Fruit fly (Drosophila melanogaster) whole organism, embryonic: ENCODE results near the gene CG10214.

Experiments used
- Antp ChIP-seq: fragments of 200-800 bp; sonication (Bioruptor generic); optimal IDR thresholded peaks from 3 replicates; lab custom pipeline; 2016; ENCODE audit warnings: missing biosample characterization, missing genetic modification characterization
- Blimp-1 ChIP-seq: fragments of 200-800 bp; sonication (Bioruptor generic); optimal IDR thresholded peaks from 3 replicates; lab custom pipeline; 2018; ENCODE audit warnings: missing biosample characterization, missing genetic modification characterization, mild to moderate bottlenecking, moderate library complexity, missing genetic modification reagents
- CG10462 ChIP-seq: fragments of 200-800 bp; sonication (Bioruptor generic); optimal IDR thresholded peaks from 2 replicates; lab custom pipeline; 2016; ENCODE audit warnings: missing biosample characterization, missing genetic modification characterization
- CG11093 ChIP-seq: fragments of 200-800 bp; sonication (Bioruptor generic); IDR thresholded peaks from 3 replicates; pipeline ENCODE4 v1.3.6; 2022; ENCODE audit warnings: missing biosample characterization, missing genetic modification characterization
- CG11504 ChIP-seq: fragments of 200-800 bp; sonication (Bioruptor generic); optimal IDR thresholded peaks from 3 replicates; lab custom pipeline; 2019; ENCODE audit warnings: missing biosample characterization, mild to moderate bottlenecking, missing genetic modification characterization, moderate library complexity
- CG12769 ChIP-seq: fragments of 200-800 bp; sonication (Bioruptor generic); optimal IDR thresholded peaks from 2 replicates; lab custom pipeline; 2019; ENCODE audit warnings: missing biosample characterization, mild to moderate bottlenecking, missing genetic modification characterization, moderate library complexity
- CG14050 ChIP-seq: fragments of 200-800 bp; sonication (Bioruptor generic); IDR thresholded peaks from 3 replicates; pipeline ENCODE4 v1.3.6; 2022; ENCODE audit warnings: missing biosample characterization, missing genetic modification characterization
- CG15601 ChIP-seq: fragments of 200-800 bp; sonication (Bioruptor generic); optimal IDR thresholded peaks from 3 replicates; lab custom pipeline; 2019; ENCODE audit warnings: missing biosample characterization, mild to moderate bottlenecking, missing genetic modification characterization, moderate library complexity
- CG17568 ChIP-seq: fragments of 200-800 bp; sonication (Bioruptor generic); optimal IDR thresholded peaks from 2 replicates; lab custom pipeline; 2018; ENCODE audit warnings: missing biosample characterization, mild to moderate bottlenecking, missing genetic modification characterization, moderate library complexity
- CG2199 ChIP-seq: fragments of 200-800 bp; sonication (Bioruptor generic); IDR thresholded peaks from 3 replicates; pipeline ENCODE4 v1.3.6; 2022; ENCODE audit warnings: missing biosample characterization, missing genetic modification characterization
- CG3281 ChIP-seq: fragments of 200-800 bp; sonication (Bioruptor generic); optimal IDR thresholded peaks from 3 replicates; lab custom pipeline; 2017; ENCODE audit warnings: missing biosample characterization, mild to moderate bottlenecking, missing genetic modification characterization
- CG6654 ChIP-seq: fragments of 200-800 bp; sonication (Bioruptor generic); optimal IDR thresholded peaks from 2 replicates; lab custom pipeline; 2017; ENCODE audit warnings: missing biosample characterization, mild to moderate bottlenecking, missing genetic modification characterization
- CG6683 ChIP-seq: fragments of 200-800 bp; sonication (Bioruptor generic); optimal IDR thresholded peaks from 2 replicates; lab custom pipeline; 2017; ENCODE audit warnings: missing biosample characterization, mild to moderate bottlenecking, missing genetic modification characterization, missing genetic modification reagents
- CG6854 ChIP-seq: fragments of 200-800 bp; sonication (Bioruptor generic); optimal IDR thresholded peaks from 3 replicates; lab custom pipeline; 2017; ENCODE audit warnings: missing biosample characterization, mild to moderate bottlenecking, missing genetic modification characterization
- CG7987 ChIP-seq: fragments of 200-800 bp; sonication (Bioruptor generic); optimal IDR thresholded peaks from 2 replicates; lab custom pipeline; 2018; ENCODE audit warnings: missing biosample characterization, mild to moderate bottlenecking, missing genetic modification characterization, moderate library complexity
- CG8359 ChIP-seq: fragments of 200-800 bp; sonication (Bioruptor generic); optimal IDR thresholded peaks from 2 replicates; lab custom pipeline; 2017; ENCODE audit warnings: missing biosample characterization, mild to moderate bottlenecking, missing genetic modification characterization, borderline replicate concordance
- CG8388 ChIP-seq: fragments of 200-800 bp; sonication (Bioruptor generic); optimal IDR thresholded peaks from 2 replicates; lab custom pipeline; 2019; ENCODE audit warnings: missing biosample characterization, mild to moderate bottlenecking, missing genetic modification characterization, moderate library complexity
- Dek ChIP-seq: fragments of 200-800 bp; sonication (Bioruptor generic); optimal IDR thresholded peaks from 3 replicates; lab custom pipeline; 2019; ENCODE audit warnings: missing biosample characterization, mild to moderate bottlenecking, missing genetic modification characterization, moderate library complexity
- Drgx ChIP-seq: fragments of 200-800 bp; sonication (Bioruptor generic); IDR thresholded peaks from 2 replicates; pipeline ENCODE4 v1.3.6; 2022; ENCODE audit warnings: missing biosample characterization, missing genetic modification characterization
- Elba2 ChIP-seq: fragments of 200-800 bp; sonication (Bioruptor generic); optimal IDR thresholded peaks from 3 replicates; lab custom pipeline; 2016; ENCODE audit warnings: missing biosample characterization, missing genetic modification characterization
- HLHmδ ChIP-seq: fragments of 200-800 bp; sonication (Bioruptor generic); optimal IDR thresholded peaks from 2 replicates; lab custom pipeline; 2018; ENCODE audit warnings: missing biosample characterization, mild to moderate bottlenecking, missing genetic modification characterization, moderate library complexity
- Med ChIP-seq: fragments of 200-800 bp; sonication (Bioruptor generic); peaks from one replicate; lab custom pipeline; 2016; ENCODE audit warnings: missing biosample characterization, missing genetic modification characterization, mild to moderate bottlenecking, inconsistent platforms, moderate library complexity
- Nf-YB ChIP-seq: fragments of 200-800 bp; sonication (Bioruptor generic); optimal IDR thresholded peaks from 3 replicates; lab custom pipeline; 2019; ENCODE audit warnings: missing biosample characterization, mild to moderate bottlenecking, missing genetic modification characterization, moderate library complexity
- Nf-YC ChIP-seq: fragments of 200-800 bp; optimal IDR thresholded peaks from 3 replicates; lab custom pipeline; 2019; ENCODE audit warnings: missing biosample characterization, mild to moderate bottlenecking, missing genetic modification characterization, moderate library complexity
- PHDP ChIP-seq: fragments of 200-800 bp; sonication (Bioruptor generic); optimal IDR thresholded peaks from 3 replicates; lab custom pipeline; 2018; ENCODE audit warnings: missing biosample characterization, mild to moderate bottlenecking, missing genetic modification characterization, moderate library complexity
- Pdp1 ChIP-seq, 2 experiments: fragments of 200-800 bp; sonication (Bioruptor generic); optimal IDR thresholded peaks; 3 replicates each; lab custom pipeline; 2016; ENCODE audit warnings: missing biosample characterization in 2 of 2, missing genetic modification characterization in 2 of 2, mild to moderate bottlenecking in 1 of 2, moderate library complexity in 1 of 2
- Rx ChIP-seq: fragments of 200-800 bp; sonication (Bioruptor generic); IDR thresholded peaks from 2 replicates; pipeline ENCODE4 v1.3.6; 2022; ENCODE audit warnings: missing biosample characterization, missing genetic modification characterization
- Ssrp ChIP-seq: fragments of 200-800 bp; sonication (Bioruptor generic); optimal IDR thresholded peaks from 2 replicates; lab custom pipeline; 2018; ENCODE audit warnings: missing biosample characterization, mild to moderate bottlenecking, missing genetic modification characterization, moderate library complexity
- ara ChIP-seq: fragments of 200-800 bp; sonication (Bioruptor generic); IDR thresholded peaks from 2 replicates; pipeline ENCODE4 v1.3.6; 2022; ENCODE audit warnings: missing biosample characterization, missing genetic modification characterization
- ash1 ChIP-seq: fragments of 200-800 bp; sonication (Bioruptor generic); optimal IDR thresholded peaks from 2 replicates; lab custom pipeline; 2018; ENCODE audit warnings: missing biosample characterization, mild to moderate bottlenecking, missing genetic modification characterization
- az2 ChIP-seq: fragments of 200-800 bp; sonication (Bioruptor generic); optimal IDR thresholded peaks from 3 replicates; lab custom pipeline; 2016; ENCODE audit warnings: missing biosample characterization, missing genetic modification characterization
- eve ChIP-seq, 2 experiments: fragments of >200 bp; optimal IDR thresholded peaks; 2 replicates each; lab custom pipeline; 2017; ENCODE audit warnings: missing biosample characterization in 2 of 2, missing genetic modification characterization in 2 of 2
- fd64A ChIP-seq: fragments of 200-800 bp; sonication (Bioruptor generic); optimal IDR thresholded peaks from 3 replicates; lab custom pipeline; 2018; ENCODE audit warnings: missing biosample characterization, mild to moderate bottlenecking, missing genetic modification characterization
- gce ChIP-seq: fragments of 200-800 bp; sonication (Bioruptor generic); IDR thresholded peaks from 3 replicates; pipeline ENCODE4 v1.3.6; 2022; ENCODE audit warnings: missing biosample characterization, missing genetic modification characterization
- grn ChIP-seq: fragments of 200-800 bp; sonication (Bioruptor generic); optimal IDR thresholded peaks from 3 replicates; lab custom pipeline; 2017; ENCODE audit warnings: missing biosample characterization, missing genetic modification characterization
- hkb ChIP-seq, 2 experiments: fragments of 200-800 bp in 1 of 2; fragments of >200 bp in 1 of 2; sonication (Bioruptor generic) in 1 of 2; IDR thresholded peaks in 1 of 2; optimal IDR thresholded peaks in 1 of 2; 2 replicates each; pipeline versions ENCODE4 v1.3.6 to Lab custom; 2017 to 2022; ENCODE audit warnings: missing biosample characterization in 1 of 2, missing genetic modification characterization in 1 of 2
- insv ChIP-seq, 2 experiments: fragments of 200-800 bp; sonication (Bioruptor generic); optimal IDR thresholded peaks; 3 replicates each; lab custom pipeline; 2016 to 2018; ENCODE audit warnings: missing biosample characterization in 2 of 2, missing genetic modification characterization in 2 of 2
- ken ChIP-seq: fragments of 200-800 bp; sonication (Bioruptor generic); IDR thresholded peaks from 3 replicates; pipeline ENCODE4 v1.3.6; 2022; ENCODE audit warnings: missing biosample characterization, missing genetic modification characterization
- nom ChIP-seq: fragments of 200-800 bp; sonication (Bioruptor generic); optimal IDR thresholded peaks from 2 replicates; lab custom pipeline; 2017; ENCODE audit warnings: missing biosample characterization, missing genetic modification characterization, mild to moderate bottlenecking, moderate library complexity, missing genetic modification reagents
- otp ChIP-seq: fragments of 200-800 bp; sonication (Bioruptor generic); IDR thresholded peaks from 3 replicates; pipeline ENCODE4, ENCODE4 v1.3.6; 2022; ENCODE audit warnings: missing biosample characterization, missing genetic modification characterization
- pfk ChIP-seq: fragments of 200-800 bp; sonication (Bioruptor generic); optimal IDR thresholded peaks from 2 replicates; lab custom pipeline; 2018; ENCODE audit warnings: missing biosample characterization, mild to moderate bottlenecking, missing genetic modification characterization, moderate library complexity
- phol ChIP-seq: fragments of 200-800 bp; sonication (Bioruptor generic); optimal IDR thresholded peaks from 3 replicates; lab custom pipeline; 2018; ENCODE audit warnings: missing biosample characterization, mild to moderate bottlenecking, missing genetic modification characterization, moderate library complexity
- sens ChIP-seq: fragments of 200-800 bp; sonication (Bioruptor generic); peaks from one replicate; lab custom pipeline; 2016; ENCODE audit warnings: missing biosample characterization, missing genetic modification characterization
- sna ChIP-seq: fragments of 200-800 bp; sonication (Bioruptor generic); IDR thresholded peaks from 2 replicates; pipeline ENCODE4 v1.3.6; 2022; ENCODE audit warnings: missing biosample characterization, missing genetic modification characterization; ENCODE audit not compliant: partially characterized antibody
- sr ChIP-seq: fragments of 200-800 bp; sonication (Bioruptor generic); IDR thresholded peaks from 3 replicates; pipeline ENCODE4 v1.3.6; 2022; ENCODE audit warnings: missing biosample characterization, missing genetic modification characterization
- tup ChIP-seq: fragments of 200-800 bp; sonication (Bioruptor generic); optimal IDR thresholded peaks from 2 replicates; lab custom pipeline; 2016; ENCODE audit warnings: missing biosample characterization, mild to moderate bottlenecking, missing genetic modification characterization, moderate library complexity

The CG10214 gene

DNA sequence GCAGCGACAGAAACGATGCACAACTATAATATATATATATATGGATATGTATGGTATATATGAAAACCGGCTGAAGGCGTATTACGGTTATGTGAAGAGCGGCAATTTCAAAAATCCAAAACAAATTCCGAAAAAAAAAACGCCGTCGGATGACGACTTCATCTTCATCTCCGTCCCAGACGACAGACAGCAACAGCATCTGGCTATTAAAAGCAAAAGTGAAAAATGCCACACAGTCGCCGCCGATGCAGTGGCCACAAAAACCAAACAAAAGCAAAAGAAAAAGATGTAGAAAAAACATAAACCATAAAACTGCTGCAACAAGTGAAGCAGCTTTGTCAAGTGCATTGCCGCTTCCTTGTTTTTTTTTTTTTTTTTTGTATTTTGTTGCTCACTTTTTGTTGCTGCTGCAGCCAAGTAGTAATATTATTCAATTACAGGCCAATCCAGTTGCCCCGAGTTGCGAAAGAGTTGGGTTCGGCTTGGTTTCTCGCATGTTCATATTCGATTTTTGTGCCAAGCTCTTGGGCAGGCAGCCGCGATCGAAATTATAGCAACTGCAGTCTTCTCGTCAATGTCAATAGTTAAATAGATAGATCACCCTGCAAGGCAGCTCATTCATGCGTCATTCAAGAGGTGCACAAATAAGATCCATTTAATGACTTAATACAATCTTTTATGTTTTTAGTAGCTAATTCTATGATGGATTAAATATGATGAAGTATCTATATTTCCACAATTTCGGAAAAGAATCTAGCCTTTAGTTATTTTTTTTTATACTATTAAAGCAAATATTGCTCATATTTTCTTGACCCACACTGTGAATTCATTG, 32.5 kb downstream of the CG10214 start (continued):
- TF ChIP-seq Ssrp (tag; lab: Kevin White, UChicago), result peak; percentile 30
- TF ChIP-seq CG11504 (tag; lab: Kevin White, UChicago), result peak; percentile 28
- no peak for TF ChIP-seq fd64A
- peak; percentile 67 for TF ChIP-seq Drgx
- no peak for TF ChIP-seq Nf-YC (tag; lab: Kevin White, UChicago)
- no peak for TF ChIP-seq CG11093 (GFP tag; lab: Robert Waterston, UW)
- TF ChIP-seq CG15601 (tag; lab: Kevin White, UChicago), result no peak
- no peak for TF ChIP-seq grn (GFP tag; lab: Kevin White, UChicago)
- no peak for TF ChIP-seq CG8388 (GFP tag; lab: Kevin White, UChicago)
- peak; percentile 75 for TF ChIP-seq sens (GFP tag; lab: Kevin White, UChicago)
- peak; percentile 92 for TF ChIP-seq Blimp-1
- TF ChIP-seq eve (GFP tag; optimal IDR thresholded peaks at IDR 0.05; lab: Kevin White, UChicago), result peak in 1 of 2 experiments; percentile 81
- TF ChIP-seq, all 482 proteins: peak for 42

dm6 chr3R:23733771-23734170, 33.5 kb downstream of the CG10214 start:
- TF ChIP-seq tup, result no peak
- peak; percentile 16 for TF ChIP-seq CG8359 (GFP tag; lab: Kevin White, UChicago)
- TF ChIP-seq nom (GFP tag; lab: Kevin White, UChicago), result no peak
- TF ChIP-seq Antp, result no peak
- TF ChIP-seq CG17568, result no peak
- TF ChIP-seq insv (GFP tag; optimal IDR thresholded peaks at IDR 0.05; lab: Kevin White, UChicago), result peak in 1 of 2 experiments; percentile 54
- 0 out of 3 replicates have a peak, but pooled peaks have one; percentile 22 for TF ChIP-seq CG2199
- peak; percentile 32; the same call in 1 of the 3 replicates for TF ChIP-seq gce (GFP tag; lab: Robert Waterston, UW)
- TF ChIP-seq CG10462 (GFP tag; lab: Kevin White, UChicago), result no peak
- no peak for TF ChIP-seq Dek (tag; lab: Kevin White, UChicago)
- TF ChIP-seq CG6854 (GFP tag; lab: Kevin White, UChicago), result no peak
- TF ChIP-seq Elba2 (GFP tag; lab: Kevin White, UChicago), result peak; percentile 51
- no peak for TF ChIP-seq sna (GFP tag; lab: Robert Waterston, UW)
- TF ChIP-seq Pdp1 (GFP tag; optimal IDR thresholded peaks at IDR 0.05; lab: Kevin White, UChicago), result peak in 1 of 2 experiments; percentile 91
- no peak for TF ChIP-seq sr
- TF ChIP-seq Med (GFP tag; lab: Kevin White, UChicago), result peak; percentile 18
- TF ChIP-seq phol (tag; lab: Kevin White, UChicago), result no peak
- peak; percentile 68 for TF ChIP-seq Blimp-1
- TF ChIP-seq CG12769 (tag; lab: Kevin White, UChicago), result peak; percentile 24
- no peak for TF ChIP-seq ara (GFP tag; lab: Robert Waterston, UW)
- no peak for TF ChIP-seq Rx (GFP tag; lab: Robert Waterston, UW)
- no peak for TF ChIP-seq CG7987 (GFP tag; lab: Kevin White, UChicago)

DNA sequence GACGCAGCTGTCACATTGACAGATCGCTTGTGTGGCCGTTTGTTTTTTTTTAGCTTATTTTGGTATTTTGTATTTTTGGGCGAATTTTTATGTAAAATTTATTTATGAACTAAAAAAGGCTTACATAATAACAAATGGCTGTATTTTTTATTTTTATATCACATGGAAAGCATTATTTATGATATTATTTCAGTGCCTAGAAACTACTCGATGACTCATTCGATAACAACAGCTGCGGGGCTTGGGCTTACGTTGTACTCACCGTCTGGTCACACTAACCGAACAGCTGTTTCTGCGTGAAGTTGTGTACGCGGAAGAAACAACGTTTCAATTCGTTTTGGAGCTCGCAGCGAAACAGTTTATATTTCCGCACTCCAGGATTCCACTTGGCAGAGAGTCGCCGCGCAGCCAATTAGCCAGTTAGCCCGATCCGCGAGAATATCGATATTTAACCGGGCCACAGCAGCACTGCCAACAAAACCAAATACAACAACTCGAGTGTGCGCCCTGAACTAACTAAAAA, 34.2 kb downstream of the CG10214 start, which contains the start of the genes Hmgcr and Rpn9:
Gene Hmgcr (plus strand): TSS at position 335 of the 523 bp plus-strand sequence.
Gene Rpn9 (minus strand): TSS at position 473 of the 523 bp plus-strand sequence.
- TF ChIP-seq hkb (optimal IDR thresholded peaks at IDR 0.05; lab: Kevin White, UChicago) (peak; percentile 89), hkb (GFP tag; IDR thresholded peaks at IDR 0.05; lab: Robert Waterston, UW) (no peak), ken (GFP tag; lab: Robert Waterston, UW) (no peak), phol (tag; lab: Kevin White, UChicago) (peak; percentile 65), pfk (peak; percentile 8), CG6654 (no peak), Nf-YB (GFP tag; lab: Kevin White, UChicago) (peak; percentile 27), HLHmδ (peak; percentile 72), PHDP (tag; lab: Kevin White, UChicago) (peak; percentile 47), CG14050 (GFP tag; lab: Robert Waterston, UW) (no peak), CG6683 (GFP tag; lab: Kevin White, UChicago) (no peak), otp (GFP tag; lab: Robert Waterston, UW) (no peak), ash1 (GFP tag; lab: Kevin White, UChicago) (no peak), az2 (GFP tag; lab: Kevin White, UChicago) (no peak), CG3281 (GFP tag; lab: Kevin White, UChicago) (peak; percentile 2)
